Fruit fly (Drosophila melanogaster): ENCODE results near the gene Rnf11.

Rnf11 gene

DNA sequence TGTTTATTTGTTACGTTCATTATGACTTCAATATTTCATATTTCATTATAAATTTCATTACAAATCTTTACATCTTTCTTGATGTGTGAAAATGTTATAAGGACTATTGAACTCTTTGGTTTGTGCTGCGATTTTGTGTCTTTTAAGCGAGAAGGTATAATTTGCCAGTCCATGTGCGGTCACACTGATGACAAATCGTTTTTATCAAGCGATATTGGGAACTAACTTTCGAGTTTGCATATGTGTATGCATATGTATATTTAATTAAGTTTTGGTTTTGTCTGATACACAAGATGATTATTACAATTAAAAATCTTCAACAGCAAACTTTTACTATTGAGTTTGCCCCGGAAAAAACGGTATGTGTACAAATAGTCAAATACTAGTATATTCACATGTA, 6.8 kb upstream of the Rnf11 start, which contains the start of gene Rad23 (continued):
- TF ChIP-seq CG5953 (GFP tag; IDR thresholded peaks at IDR 0.05) (no peak), kay (GFP tag; optimal IDR thresholded peaks at IDR 0.05) (peak; percentile 71), CG13296 (GFP tag; optimal IDR thresholded peaks at IDR 0.05) (no peak), CG4730 (GFP tag; IDR thresholded peaks at IDR 0.05) (no peak), CG8944 (GFP tag; optimal IDR thresholded peaks at IDR 0.05) (no peak), CG14014 (GFP tag; IDR thresholded peaks at IDR 0.05) (no peak), Sin3A (optimal IDR thresholded peaks at IDR 0.05) (no peak), CG9876 (GFP tag; optimal IDR thresholded peaks at IDR 0.05) (no peak), CG7271 (tag; optimal IDR thresholded peaks at IDR 0.05) (no peak), Pdp1 (GFP tag; optimal IDR thresholded peaks at IDR 0.05) (peak in 1 of 2 experiments; percentile 16), p53 (GFP tag; optimal IDR thresholded peaks at IDR 0.05) (no peak), CG7372 (GFP tag; IDR thresholded peaks at IDR 0.05) (no peak), YL-1 (GFP tag; optimal IDR thresholded peaks at IDR 0.05) (peak; percentile 71), cato (GFP tag; optimal IDR thresholded peaks at IDR 0.05; ENCODE audit: borderline replicate concordance) (no peak), CG12155 (GFP tag; optimal IDR thresholded peaks at IDR 0.05) (peak; percentile 16), CG10959 (GFP tag; IDR thresholded peaks at IDR 0.05) (no peak), gcm2 (GFP tag; optimal IDR thresholded peaks at IDR 0.05) (no peak), B-H1 (GFP tag; IDR thresholded peaks at IDR 0.05) (no peak), nau (GFP tag; optimal IDR thresholded peaks at IDR 0.05) (no peak), CG42726 (GFP tag; IDR thresholded peaks at IDR 0.05; ENCODE audit: partially characterized antibody) (no peak), CG10654 (GFP tag; optimal IDR thresholded peaks at IDR 0.05) (no peak), tx (GFP tag; optimal IDR thresholded peaks at IDR 0.05) (no peak), dimm (GFP tag; IDR thresholded peaks at IDR 0.05) (no peak), pros (GFP tag; optimal IDR thresholded peaks at IDR 0.05) (no peak), Aef1 (GFP tag; IDR thresholded peaks at IDR 0.05) (no peak), Abd-B (GFP tag; optimal IDR thresholded peaks at IDR 0.05) (no peak), Dfd (GFP tag; optimal IDR thresholded peaks at IDR 0.05) (no peak), CG12744 (GFP tag; optimal IDR thresholded peaks at IDR 0.05) (no peak), CG13424 (tag; optimal IDR thresholded peaks at IDR 0.05) (peak; percentile 26), Fer3 (tag; optimal IDR thresholded peaks at IDR 0.05) (peak; percentile 30), ttk (GFP tag; IDR thresholded peaks at IDR 0.05) (no peak), CG3995 (GFP tag; optimal IDR thresholded peaks at IDR 0.05) (peak; percentile 51), lmd (GFP tag; IDR thresholded peaks at IDR 0.05) (no peak), B-H2 (GFP tag; optimal IDR thresholded peaks at IDR 0.05) (no peak), CG8359 (GFP tag; optimal IDR thresholded peaks at IDR 0.05; ENCODE audit: borderline replicate concordance) (no peak), D19A (tag; optimal IDR thresholded peaks at IDR 0.05) (peak; percentile 49), corto (GFP tag; optimal IDR thresholded peaks at IDR 0.05) (no peak), CG1603 (tag; optimal IDR thresholded peaks at IDR 0.05) (peak; percentile 97), CG7357 (GFP tag; IDR thresholded peaks at IDR 0.05) (peak; percentile 97), exex (tag; optimal IDR thresholded peaks at IDR 0.05) (no peak), CG31388 (GFP tag; optimal IDR thresholded peaks at IDR 0.05) (no peak), BEAF-32 (GFP tag; optimal IDR thresholded peaks at IDR 0.05) (peak; percentile 51), CG6175 (GFP tag; IDR thresholded peaks at IDR 0.05) (no peak), CG12391 (tag; optimal IDR thresholded peaks at IDR 0.05) (no peak), Hsf (GFP tag; optimal IDR thresholded peaks at IDR 0.05) (no peak), CG17186 (GFP tag; optimal IDR thresholded peaks at IDR 0.05) (peak; percentile 23), CG12219 (GFP tag; optimal IDR thresholded peaks at IDR 0.05) (no peak), Doc3 (GFP tag; IDR thresholded peaks at IDR 0.05; ENCODE audit: partially characterized antibody) (no peak), CG11560 (tag; IDR thresholded peaks at IDR 0.05) (no peak), org-1 (GFP tag; optimal IDR thresholded peaks at IDR 0.05) (no peak), pita (GFP tag; optimal IDR thresholded peaks at IDR 0.05) (no peak), Nf-YB (GFP tag; optimal IDR thresholded peaks at IDR 0.05) (no peak)
